Worm (Caenorhabditis elegans): ENCODE data around the gene endu-2.
A peak's percentile ranks its signal among the peaks of the same experiment; 100 is the strongest.

Gene endu-2

ce11 chrX:8285169-8285796 is 43.2 kb downstream of the endu-2 start, which contains the start of the genes fis-2 and F13B9.2:
Gene fis-2, minus strand, starts transcription at chrX:8285219.
Gene F13B9.2, plus strand, starts transcription at chrX:8285683.
- TF ChIP-seq efl-3 (GFP tag; optimal IDR thresholded peaks at IDR 0.05) (no peak), efl-1 (optimal IDR thresholded peaks at IDR 0.05) (no peak), efl-1 (GFP tag; optimal IDR thresholded peaks at IDR 0.05 in 1 of 2) (peak in 1 of 2 experiments; percentile 74), unc-86 (tag; optimal IDR thresholded peaks at IDR 0.05) (no peak), ceh-82 (tag; optimal IDR thresholded peaks at IDR 0.05) (no peak), blmp-1 (tag; optimal IDR thresholded peaks at IDR 0.05) (peak; percentile 82), alr-1 (tag; optimal IDR thresholded peaks at IDR 0.05; ENCODE audit: borderline replicate concordance) (no peak), swsn-7 (tag; optimal IDR thresholded peaks at IDR 0.05) (no peak), pax-3 (tag; optimal IDR thresholded peaks at IDR 0.05) (no peak)

- TF ChIP-seq nhr-11 (tag; optimal IDR thresholded peaks at IDR 0.05) (no peak), zip-4 (GFP tag; optimal IDR thresholded peaks at IDR 0.05) (peak; percentile 18), skn-1 (tag; optimal IDR thresholded peaks at IDR 0.05) (peak; percentile 73), egl-27 (tag; optimal IDR thresholded peaks at IDR 0.05) (no peak)
These were observed 44.1 kb downstream of the endu-2 start for ce11 chrX:8286164-8286563.

ce11 chrX:8286740-8287299 is 44.7 kb downstream of the endu-2 start, which contains the start of gene sec-16A.2:
Gene sec-16A.2, plus strand, starts transcription at chrX:8287249.
- TF ChIP-seq isw-1 (GFP tag; IDR thresholded peaks at IDR 0.05) (peak; percentile 21), unc-98 (GFP tag; IDR thresholded peaks at IDR 0.05) (no peak), fos-1 (tag; optimal IDR thresholded peaks at IDR 0.05) (peak; percentile 34), skn-1 (tag; optimal IDR thresholded peaks at IDR 0.05) (peak; percentile 27), mdl-1 (tag; optimal IDR thresholded peaks at IDR 0.05) (peak in 1 of 2 experiments; percentile 78), tlp-1 (tag; optimal IDR thresholded peaks at IDR 0.05) (no peak), irx-1 (tag; optimal IDR thresholded peaks at IDR 0.05) (peak; percentile 11), swsn-7 (tag; optimal IDR thresholded peaks at IDR 0.05) (peak; percentile 63), nhr-85 (tag) (peak; percentile 82), nhr-90 (tag; optimal IDR thresholded peaks at IDR 0.05; ENCODE audit: poor library complexity) (peak; percentile 32), ceh-63 (GFP tag; optimal IDR thresholded peaks at IDR 0.05) (no peak), nhr-76 (tag; optimal IDR thresholded peaks at IDR 0.05) (no peak), ceh-88 (GFP tag; IDR thresholded peaks at IDR 0.05) (no peak), lin-15B (tag; optimal IDR thresholded peaks at IDR 0.05) (peak; percentile 48), C34B4.2 (tag; optimal IDR thresholded peaks at IDR 0.05) (no peak), lsy-2 (tag; optimal IDR thresholded peaks at IDR 0.05) (peak; percentile 57 to 80), unc-30 (tag; optimal IDR thresholded peaks at IDR 0.05) (no peak), elt-2 (tag; optimal IDR thresholded peaks at IDR 0.05) (no peak), lin-13 (GFP tag; optimal IDR thresholded peaks at IDR 0.05) (peak; percentile 61), elt-3 (tag; optimal IDR thresholded peaks at IDR 0.05) (peak in 1 of 6 experiments; percentile 30), hlh-4 (tag; optimal IDR thresholded peaks at IDR 0.05) (no peak), ceh-82 (tag; optimal IDR thresholded peaks at IDR 0.05) (peak; percentile 42 to 67 (median 49)), nhr-47 (tag; optimal IDR thresholded peaks at IDR 0.05) (peak; percentile 57), mep-1 (tag; optimal IDR thresholded peaks at IDR 0.05) (peak; percentile 56), unc-130 (tag; optimal IDR thresholded peaks at IDR 0.05) (peak; percentile 7), nhr-20 (tag; optimal IDR thresholded peaks at IDR 0.05) (peak; percentile 68), C04F5.9 (tag; optimal IDR thresholded peaks at IDR 0.05) (no peak), jun-1 (tag; optimal IDR thresholded peaks at IDR 0.05) (peak; percentile 4), snu-23 (GFP tag; optimal IDR thresholded peaks at IDR 0.05) (peak; percentile 73), nhr-77 (tag; optimal IDR thresholded peaks at IDR 0.05) (peak; percentile 25), F16B12.6 (tag; optimal IDR thresholded peaks at IDR 0.05) (no peak), fkh-8 (tag; optimal IDR thresholded peaks at IDR 0.05) (peak; percentile 21), lin-35 (GFP tag; optimal IDR thresholded peaks at IDR 0.05) (peak; percentile 52 to 75), hlh-17 (GFP tag; optimal IDR thresholded peaks at IDR 0.05; ENCODE audit: borderline replicate concordance) (no peak), C16A3.4 (tag; optimal IDR thresholded peaks at IDR 0.05) (peak; percentile 55), nhr-237 (tag; optimal IDR thresholded peaks at IDR 0.05) (no peak), unc-62 (GFP tag; optimal IDR thresholded peaks at IDR 0.05) (no peak), ztf-11 (tag; optimal IDR thresholded peaks at IDR 0.05) (peak in 1 of 2 experiments; percentile 1)
